Fruit fly (Drosophila melanogaster) whole organism, prepupa: Measurements from ENCODE around the gene waw.

Experiments
- Met ChIP-seq: fragments of 200-800 bp; sonication (Bioruptor generic); optimal IDR thresholded peaks from 3 replicates; lab custom pipeline; 2016; ENCODE audit warnings: missing biosample characterization, missing genetic modification characterization
- dsx ChIP-seq: fragments of 200-800 bp; optimal IDR thresholded peaks from 3 replicates; lab custom pipeline; 2019; ENCODE audit warnings: missing biosample characterization, mild to moderate bottlenecking, missing genetic modification characterization, moderate library complexity; ENCODE audit not compliant: poor library complexity, severe bottlenecking

- no peak for TF ChIP-seq Met (GFP tag; lab: Kevin White, UChicago)
- TF ChIP-seq dsx, result no peak
These were observed 4.8 kb upstream of the waw start, which contains the start of gene Septin1 for dm6 chrX:21357810-21358671.
